Fruit fly (Drosophila melanogaster): Measurements from ENCODE around the gene CG17726.

CG17726 gene

dm6 chr3R:11243057-11243740 is 16.6 kb downstream of the CG17726 start (continued):
- TF ChIP-seq CG2129 (GFP tag; IDR thresholded peaks at IDR 0.05; ENCODE audit: partially characterized antibody) (no peak), cad (GFP tag; optimal IDR thresholded peaks at IDR 0.05) (no peak), Neu2 (GFP tag; optimal IDR thresholded peaks at IDR 0.05; ENCODE audit: borderline replicate concordance) (no peak), CG6175 (GFP tag; IDR thresholded peaks at IDR 0.05) (no peak), h (optimal IDR thresholded peaks at IDR 0.05) (no peak), jing (GFP tag; optimal IDR thresholded peaks at IDR 0.05) (no peak)

DNA sequence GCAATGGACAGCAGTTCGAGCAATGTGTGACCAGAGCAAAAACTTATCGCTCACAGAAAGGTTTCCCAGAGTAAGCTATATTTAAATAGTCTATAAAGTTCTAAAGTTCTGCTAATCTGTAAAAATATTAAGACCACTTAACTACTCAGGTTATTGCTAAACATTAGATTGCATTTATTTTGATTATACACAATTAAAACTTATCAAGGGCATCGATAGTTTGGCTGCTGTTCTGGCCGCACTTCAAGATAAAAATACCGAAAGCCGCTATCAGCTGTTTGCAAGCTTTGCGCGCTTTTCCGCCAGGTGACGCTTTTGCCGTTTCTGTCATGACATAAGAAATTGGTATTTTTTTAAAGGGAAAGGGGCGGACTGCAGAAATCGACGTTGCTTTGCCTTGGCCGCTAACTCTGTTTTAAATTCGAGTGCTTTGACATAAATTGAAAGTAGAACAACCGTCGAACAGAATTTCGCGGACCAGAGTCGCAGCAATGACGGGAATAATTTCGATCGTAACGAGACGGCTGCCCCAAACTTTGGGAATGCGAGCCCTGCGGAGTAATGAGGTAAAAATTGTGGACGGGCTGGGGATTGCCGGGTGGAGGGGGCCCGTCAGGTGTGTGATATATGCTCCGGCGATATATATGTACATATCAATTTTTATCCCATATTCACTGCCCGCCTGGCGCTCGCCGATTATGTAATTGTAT is 17.5 kb downstream of the CG17726 start, which contains the start of the genes CG17734 and CG5214:
CG17734 (minus strand) TSS at position 49 of the 710 bp plus-strand sequence.
CG5214 (plus strand) TSS at position 352 of the 710 bp plus-strand sequence.
- peak; percentile 75 for TF ChIP-seq sna (GFP tag; IDR thresholded peaks at IDR 0.05; ENCODE audit: partially characterized antibody)
- peak; percentile 79; the same call in 2 of the 3 replicates for TF ChIP-seq vnd (GFP tag; IDR thresholded peaks at IDR 0.05; ENCODE audit: partially characterized antibody)
- no peak for TF ChIP-seq CG8089 (GFP tag; optimal IDR thresholded peaks at IDR 0.05)
- TF ChIP-seq Lim3 (GFP tag; IDR thresholded peaks at IDR 0.05): no peak
- TF ChIP-seq CG11247 (GFP tag; IDR thresholded peaks at IDR 0.05): no peak
- peak in 1 of 2 experiments; percentile 99 for TF ChIP-seq Pdp1 (GFP tag; optimal IDR thresholded peaks at IDR 0.05)
- no peak for TF ChIP-seq CG8359 (GFP tag; optimal IDR thresholded peaks at IDR 0.05; ENCODE audit: borderline replicate concordance)
- TF ChIP-seq Lhr (GFP tag; optimal IDR thresholded peaks at IDR 0.05): no peak
- TF ChIP-seq CG6854 (GFP tag; optimal IDR thresholded peaks at IDR 0.05): no peak
- no peak for TF ChIP-seq Doc2 (GFP tag; IDR thresholded peaks at IDR 0.05)
- no peak for TF ChIP-seq Med (GFP tag)
- TF ChIP-seq Spps (tag; optimal IDR thresholded peaks at IDR 0.05): no peak
- TF ChIP-seq onecut (GFP tag; IDR thresholded peaks at IDR 0.05): 0 out of 2 replicates have a peak, but pooled peaks have one; percentile 13
- no peak for TF ChIP-seq Dfd (GFP tag; optimal IDR thresholded peaks at IDR 0.05)
- peak; percentile 23 for TF ChIP-seq CG4854 (GFP tag; optimal IDR thresholded peaks at IDR 0.05)
- no peak for TF ChIP-seq dysf (GFP tag; IDR thresholded peaks at IDR 0.05)
- no peak for TF ChIP-seq CG2678 (tag; optimal IDR thresholded peaks at IDR 0.05)
- peak; percentile 66 for TF ChIP-seq hbn (GFP tag; IDR thresholded peaks at IDR 0.05; ENCODE audit: partially characterized antibody)
- no peak for TF ChIP-seq trh (GFP tag; optimal IDR thresholded peaks at IDR 0.05)
- TF ChIP-seq ro (GFP tag; IDR thresholded peaks at IDR 0.05): no peak
- no peak for TF ChIP-seq ems (GFP tag; optimal IDR thresholded peaks at IDR 0.05)
- TF ChIP-seq NC2β (GFP tag; optimal IDR thresholded peaks at IDR 0.05): no peak
- TF ChIP-seq sisA (GFP tag; IDR thresholded peaks at IDR 0.05): no peak
- no peak for TF ChIP-seq NC2α (GFP tag; optimal IDR thresholded peaks at IDR 0.05)
- no peak for TF ChIP-seq Nf-YA (GFP tag; IDR thresholded peaks at IDR 0.05)
- no peak for TF ChIP-seq CG30020 (tag; optimal IDR thresholded peaks at IDR 0.05)
- TF ChIP-seq CG15696 (tag; optimal IDR thresholded peaks at IDR 0.05): no peak
- TF ChIP-seq CoRest (tag; optimal IDR thresholded peaks at IDR 0.05): peak; percentile 55
- TF ChIP-seq CG32767 (GFP tag; IDR thresholded peaks at IDR 0.05): no peak
- peak; percentile 21 for TF ChIP-seq kay (GFP tag; optimal IDR thresholded peaks at IDR 0.05)
- no peak for TF ChIP-seq Oli (tag; optimal IDR thresholded peaks at IDR 0.05)
- TF ChIP-seq twi (tag; optimal IDR thresholded peaks at IDR 0.05): no peak
- peak; percentile 44 for TF ChIP-seq HmgZ (tag; optimal IDR thresholded peaks at IDR 0.05)
- no peak for TF ChIP-seq CG5180 (GFP tag; optimal IDR thresholded peaks at IDR 0.05)
- TF ChIP-seq Doc3 (GFP tag; IDR thresholded peaks at IDR 0.05; ENCODE audit: partially characterized antibody): peak; percentile 80
- peak; percentile 76 for TF ChIP-seq CG9797 (GFP tag; optimal IDR thresholded peaks at IDR 0.05)
- peak; percentile 77 for TF ChIP-seq unc-4 (GFP tag; IDR thresholded peaks at IDR 0.05; ENCODE audit: partially characterized antibody)
- TF ChIP-seq ERR (GFP tag; optimal IDR thresholded peaks at IDR 0.05): no peak
- TF ChIP-seq Dref (GFP tag; IDR thresholded peaks at IDR 0.05): no peak
- no peak for TF ChIP-seq Sox102F (GFP tag; optimal IDR thresholded peaks at IDR 0.05)
- no peak for TF ChIP-seq usp (GFP tag; optimal IDR thresholded peaks at IDR 0.05)
- no peak for TF ChIP-seq Awh (GFP tag; IDR thresholded peaks at IDR 0.05)

All from whole organism, embryonic.